Worm (Caenorhabditis elegans) whole organism, L4 larva: ENCODE data around the gene nspa-9.
A peak's percentile ranks its signal among the peaks of the same experiment; 100 is the strongest.

Experiments
- F10B5.3 ChIP-seq: sonication (generic microtip); optimal IDR thresholded peaks from 2 replicates; lab custom pipeline; 2016; ENCODE audit warnings: mild to moderate bottlenecking, missing genetic modification characterization, missing compliant biosample characterization
- F26F4.8 ChIP-seq: fragments of 200-800 bp; sonication (Bioruptor generic); conservative IDR thresholded peaks from 2 replicates; pipeline ENCODE4 v1.3.6; 2022; ENCODE audit warnings: missing genetic modification characterization, missing compliant biosample characterization
- F37D6.2 ChIP-seq: sonication (generic microtip); optimal IDR thresholded peaks from 2 replicates; lab custom pipeline; 2016; ENCODE audit warnings: mild to moderate bottlenecking, missing genetic modification characterization, missing compliant biosample characterization
- F49E8.2 ChIP-seq: sonication (generic microtip); optimal IDR thresholded peaks from 2 replicates; lab custom pipeline; 2016; ENCODE audit warnings: missing compliant biosample characterization, mild to moderate bottlenecking, missing genetic modification characterization, borderline replicate concordance
- ama-1 ChIP-seq: fragments of 150-350 bp; optimal IDR thresholded peaks from 2 replicates; lab custom pipeline; 2014; ENCODE audit warnings: inconsistent platforms, mixed read lengths
- ceh-82 ChIP-seq: sonication (generic microtip); optimal IDR thresholded peaks from 2 replicates; lab custom pipeline; 2017; ENCODE audit warnings: missing biosample characterization, missing genetic modification characterization
- ces-1 ChIP-seq: fragments of 150-350 bp; sonication (generic microtip); optimal IDR thresholded peaks from 4 replicates; lab custom pipeline; 2014; ENCODE audit warnings: missing biosample characterization, missing genetic modification reagents, missing genetic modification characterization
- cey-2 ChIP-seq: sonication (generic microtip); optimal IDR thresholded peaks from 3 replicates; lab custom pipeline; 2017; ENCODE audit warnings: missing genetic modification characterization, mild to moderate bottlenecking, missing compliant biosample characterization, antibody characterized with exemption, borderline replicate concordance; ENCODE audit not compliant: insufficient read depth
- ctbp-1 ChIP-seq: fragments of 200-800 bp; sonication (Bioruptor generic); IDR thresholded peaks from 2 replicates; pipeline ENCODE4 v1.3.6; 2022; ENCODE audit warnings: missing genetic modification reagents, missing genetic modification characterization, missing compliant biosample characterization
- daf-12 ChIP-seq: fragments of 150-350 bp; optimal IDR thresholded peaks from 2 replicates; lab custom pipeline; 2014; ENCODE audit warnings: missing biosample characterization, missing genetic modification reagents, missing genetic modification characterization
- daf-16 ChIP-seq, 3 experiments: sonication (generic microtip); optimal IDR thresholded peaks; 2 replicates each; lab custom pipeline; 2016 to 2017; ENCODE audit warnings: missing genetic modification characterization in 3 of 3, missing genetic modification reagents in 3 of 3, mild to moderate bottlenecking in 2 of 3, missing compliant biosample characterization in 2 of 3, missing biosample characterization in 1 of 3, moderate library complexity in 1 of 3
- dmd-6 ChIP-seq: fragments of 200-800 bp; sonication (Bioruptor generic); IDR thresholded peaks from 2 replicates; pipeline ENCODE4 v1.3.6; 2022; ENCODE audit warnings: missing genetic modification reagents, missing genetic modification characterization, missing compliant biosample characterization
- dmd-8 ChIP-seq: fragments of 200-800 bp; sonication (Bioruptor generic); IDR thresholded peaks from 2 replicates; pipeline ENCODE4 v1.3.6; 2022; ENCODE audit warnings: missing genetic modification characterization, missing compliant biosample characterization
- dpl-1 ChIP-seq: fragments of 150-350 bp; optimal IDR thresholded peaks from 2 replicates; lab custom pipeline; 2014; ENCODE audit warnings: missing biosample characterization, missing genetic modification reagents, missing genetic modification characterization
- dve-1 ChIP-seq: sonication (generic microtip); optimal IDR thresholded peaks from 2 replicates; lab custom pipeline; 2017; ENCODE audit warnings: antibody characterized with exemption, mild to moderate bottlenecking, missing genetic modification characterization, missing compliant biosample characterization; ENCODE audit not compliant: insufficient read depth
- egl-43 ChIP-seq: fragments of 200-800 bp; sonication (Bioruptor generic); IDR thresholded peaks from 2 replicates; pipeline ENCODE4 v1.3.6; 2022; ENCODE audit warnings: missing genetic modification reagents, missing genetic modification characterization, missing compliant biosample characterization
- hlh-11 ChIP-seq: fragments of 200-800 bp; sonication (Bioruptor generic); optimal IDR thresholded peaks from 2 replicates; lab custom pipeline; 2018; ENCODE audit warnings: mild to moderate bottlenecking, missing genetic modification characterization, missing compliant biosample characterization
- lin-13 ChIP-seq: fragments of 150-350 bp; optimal IDR thresholded peaks from 2 replicates; lab custom pipeline; 2014; ENCODE audit warnings: missing biosample characterization, missing genetic modification reagents, missing genetic modification characterization
- mdl-1 ChIP-seq, 2 experiments: fragments of 150-350 bp in 1 of 2; sonication (generic microtip) in 1 of 2; optimal IDR thresholded peaks; 2 replicates each; lab custom pipeline; 2014 to 2017; ENCODE audit warnings: missing biosample characterization in 2 of 2, missing genetic modification characterization in 2 of 2
- mep-1 ChIP-seq: fragments of 150-350 bp; sonication (generic microtip); optimal IDR thresholded peaks from 3 replicates; lab custom pipeline; 2014; ENCODE audit warnings: missing biosample characterization, missing genetic modification characterization
- mes-2 ChIP-seq: sonication (generic microtip); optimal IDR thresholded peaks from 2 replicates; lab custom pipeline; 2016; ENCODE audit warnings: missing genotype, mild to moderate bottlenecking, missing genetic modification characterization, missing compliant biosample characterization; ENCODE audit not compliant: poor library complexity, severe bottlenecking
- mxl-3 ChIP-seq: fragments of 200-800 bp; sonication (Bioruptor generic); optimal IDR thresholded peaks from 2 replicates; lab custom pipeline; 2018; ENCODE audit warnings: mild to moderate bottlenecking, missing genetic modification characterization, missing compliant biosample characterization
- nhr-25 ChIP-seq: sonication (generic microtip); optimal IDR thresholded peaks from 2 replicates; lab custom pipeline; 2017; ENCODE audit warnings: missing genetic modification characterization, mild to moderate bottlenecking, missing compliant biosample characterization, antibody characterized with exemption, moderate library complexity, borderline replicate concordance; ENCODE audit not compliant: insufficient read depth
- nhr-28 ChIP-seq: fragments of 150-350 bp; optimal IDR thresholded peaks from 2 replicates; lab custom pipeline; 2014; ENCODE audit warnings: missing biosample characterization, missing genetic modification characterization
- nhr-48 ChIP-seq: sonication (generic microtip); optimal IDR thresholded peaks from 2 replicates; lab custom pipeline; 2016; ENCODE audit warnings: mild to moderate bottlenecking, missing genetic modification characterization, missing compliant biosample characterization
- nhr-6 ChIP-seq: fragments of 150-350 bp; optimal IDR thresholded peaks from 2 replicates; lab custom pipeline; 2014; ENCODE audit warnings: missing biosample characterization, missing genetic modification characterization
- php-3 ChIP-seq: fragments of 200-800 bp; sonication (Bioruptor generic); IDR thresholded peaks from 2 replicates; pipeline ENCODE4 v1.3.6; 2022; ENCODE audit warnings: missing genetic modification reagents, missing genetic modification characterization, missing compliant biosample characterization
- pqm-1 ChIP-seq: sonication (generic microtip); optimal IDR thresholded peaks from 2 replicates; lab custom pipeline; 2017; ENCODE audit warnings: missing biosample characterization, missing genetic modification characterization
- rbr-2 ChIP-seq: sonication (generic microtip); optimal IDR thresholded peaks from 2 replicates; lab custom pipeline; 2016; ENCODE audit warnings: missing genotype, missing genetic modification characterization, missing compliant biosample characterization
- tra-1 ChIP-seq: fragments of 200-800 bp; sonication (Bioruptor generic); IDR thresholded peaks from 2 replicates; pipeline ENCODE4 v1.3.6; 2022; ENCODE audit warnings: missing genetic modification reagents, missing genetic modification characterization, missing compliant biosample characterization
- unc-62 ChIP-seq, 3 experiments: fragments of 150-350 bp in 1 of 3; sonication (generic microtip); optimal IDR thresholded peaks in 2 of 3; peaks in 1 of 3; 1 replicate in 1 of 3; 2 replicates in 2 of 3; lab custom pipeline; 2014 to 2017; ENCODE audit warnings: missing biosample characterization in 3 of 3, missing genetic modification characterization in 3 of 3, missing genetic modification reagents in 3 of 3, missing genotype in 1 of 3
- vab-7 ChIP-seq: fragments of 200-800 bp; sonication (Bioruptor generic); IDR thresholded peaks from 2 replicates; pipeline ENCODE4 v1.3.6; 2022; ENCODE audit warnings: missing genetic modification reagents, missing genetic modification characterization, missing compliant biosample characterization

The nspa-9 gene

DNA sequence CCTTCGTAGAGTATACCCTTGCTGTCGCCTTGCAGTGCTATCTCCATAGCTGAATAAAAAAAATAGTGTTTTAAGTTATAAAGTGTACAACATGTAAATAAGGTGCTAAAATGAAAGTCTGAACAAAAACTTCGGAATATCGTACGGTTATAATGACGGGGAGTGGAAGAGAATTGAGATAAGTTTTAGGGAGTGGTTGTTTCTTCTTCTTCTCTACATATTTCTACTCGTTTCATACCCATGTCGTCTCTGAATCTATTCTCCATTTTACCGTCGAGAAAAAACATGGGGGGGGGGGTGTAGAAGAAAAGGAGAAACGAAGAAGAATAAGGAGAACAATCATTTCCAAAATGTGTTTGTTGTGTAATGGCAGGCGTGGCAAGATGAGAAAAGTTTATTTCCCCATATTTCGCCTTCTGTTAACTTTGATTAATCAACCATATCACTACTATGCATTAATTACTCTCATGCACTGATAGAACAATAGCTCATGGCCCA, 22.3 kb upstream of the nspa-9 start, which contains the start of gene C44C10.9:
TSS of gene C44C10.9 (minus strand) at position 51 of the 498 bp plus-strand sequence.
- peak; percentile 28 for TF ChIP-seq dve-1 (tag; lab: Kevin White, UChicago)
- TF ChIP-seq mxl-3 (GFP tag; lab: Kevin White, UChicago) = peak; percentile 5
- TF ChIP-seq dmd-8 (GFP tag; lab: Robert Waterston, UW) = no peak
- TF ChIP-seq, all 104 proteins: peak for 2

DNA sequence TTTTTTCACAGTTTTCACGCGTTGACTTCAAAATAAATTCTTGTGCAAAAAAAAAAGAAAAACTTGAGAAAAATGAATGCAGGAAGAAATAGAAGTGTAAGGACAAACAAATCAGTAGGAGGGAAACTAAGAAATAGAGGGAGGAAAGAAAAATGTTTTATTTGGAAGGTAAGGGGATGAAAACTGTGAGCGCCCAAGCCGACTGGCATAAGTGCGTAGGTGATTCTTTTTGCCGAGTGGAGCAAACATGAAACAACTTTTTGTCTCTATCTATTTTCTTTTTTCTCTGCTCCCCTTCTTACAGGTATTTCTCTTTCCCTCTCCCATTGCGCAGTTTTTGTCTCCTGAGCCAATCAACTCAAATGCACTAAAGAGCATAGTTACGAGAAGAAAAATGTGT, 20.1 kb upstream of the nspa-9 start:
- no peak for TF ChIP-seq mes-2
- no peak for TF ChIP-seq vab-7 (GFP tag; lab: Robert Waterston, UW)
- TF ChIP-seq ceh-82 (tag; lab: Kevin White, UChicago) = no peak
- no peak for TF ChIP-seq php-3 (GFP tag; lab: Robert Waterston, UW)
- no peak for TF ChIP-seq dmd-6 (GFP tag; lab: Robert Waterston, UW)
- no peak for TF ChIP-seq daf-16 (GFP tag; optimal IDR thresholded peaks at IDR 0.05; lab: Kevin White, UChicago)
- TF ChIP-seq daf-16 (tag; optimal IDR thresholded peaks at IDR 0.05; lab: Kevin White, UChicago) = no peak

DNA sequence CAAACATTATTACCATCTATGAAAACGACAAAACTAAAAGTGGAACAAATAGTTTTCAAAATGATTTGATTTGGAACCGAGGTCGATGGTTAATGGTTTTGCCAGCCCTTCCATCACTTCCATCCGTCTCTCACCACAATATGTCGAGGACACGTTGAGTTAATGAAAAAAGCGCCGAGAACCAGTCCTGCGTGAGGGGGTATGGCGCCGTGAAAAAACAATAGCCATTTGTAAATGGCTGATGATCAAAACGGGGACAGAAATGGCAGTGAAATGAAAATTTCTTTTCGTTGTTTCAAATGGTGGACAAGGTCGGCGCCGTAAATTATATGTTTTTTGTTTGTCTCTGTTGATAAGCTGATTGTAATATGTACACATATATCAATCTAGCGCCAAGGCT, 18.8 kb upstream of the nspa-9 start:
- TF ChIP-seq cey-2 (tag; lab: Kevin White, UChicago) = peak; percentile 39
- peak; percentile 6 for TF ChIP-seq dve-1 (tag; lab: Kevin White, UChicago)
- TF ChIP-seq hlh-11 (tag; lab: Kevin White, UChicago) = peak; percentile 38
- TF ChIP-seq nhr-6 (tag; lab: Kevin White, UChicago) = no peak
- TF ChIP-seq nhr-28 (tag; lab: Kevin White, UChicago) = peak; percentile 11
- peak; percentile 65 for TF ChIP-seq mxl-3 (GFP tag; lab: Kevin White, UChicago)
- TF ChIP-seq ama-1 (lab: Kevin White, UChicago) = no peak
- TF ChIP-seq daf-12 (tag; lab: Kevin White, UChicago) = no peak
- 0 out of 2 replicates have a peak, but pooled peaks have one; percentile 27 for TF ChIP-seq tra-1 (GFP tag; lab: Robert Waterston, UW)
- TF ChIP-seq dmd-6 (GFP tag; lab: Robert Waterston, UW) = no peak
- no peak for TF ChIP-seq rbr-2
- TF ChIP-seq dpl-1 = no peak
- TF ChIP-seq F10B5.3 (tag; lab: Kevin White, UChicago) = no peak
- TF ChIP-seq daf-16 (GFP tag; optimal IDR thresholded peaks at IDR 0.05; lab: Kevin White, UChicago) = no peak
- peak; percentile 23 for TF ChIP-seq daf-16 (tag; optimal IDR thresholded peaks at IDR 0.05; lab: Kevin White, UChicago)
- peak; percentile 55 for TF ChIP-seq nhr-25 (tag; lab: Kevin White, UChicago)
- TF ChIP-seq F26F4.8 = no peak
- TF ChIP-seq lin-13 (GFP tag; lab: Kevin White, UChicago) = no peak

DNA sequence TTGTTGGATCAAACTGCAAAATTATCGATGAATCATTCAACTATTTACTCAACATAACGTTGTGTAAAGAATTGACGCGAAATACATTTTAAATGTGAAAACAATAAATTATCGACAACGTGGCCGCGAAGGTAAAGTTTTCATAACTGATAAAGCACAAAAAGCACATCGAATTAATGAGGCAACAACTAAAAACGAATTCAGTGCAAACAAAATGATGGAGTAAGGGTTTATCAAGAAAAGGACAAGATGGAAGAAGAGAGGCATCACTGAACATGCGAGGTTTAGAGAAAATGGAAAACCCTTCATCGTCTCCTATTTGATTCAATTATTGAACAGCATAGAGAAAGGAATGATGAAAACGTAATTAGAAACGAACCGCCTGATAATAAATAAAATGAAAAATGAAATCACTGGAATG, 15.1 kb upstream of the nspa-9 start, which contains the start of gene D1053.4:
TSS of gene D1053.4 (minus strand) at position 20 of the 421 bp plus-strand sequence.
- TF ChIP-seq egl-43 (no peak), F37D6.2 (tag; lab: Kevin White, UChicago) (no peak), F49E8.2 (tag; lab: Kevin White, UChicago) (no peak), hlh-11 (tag; lab: Kevin White, UChicago) (peak; percentile 61), mxl-3 (GFP tag; lab: Kevin White, UChicago) (peak; percentile 12), ctbp-1 (no peak), mdl-1 (tag; optimal IDR thresholded peaks at IDR 0.05; lab: Kevin White, UChicago) (peak in 1 of 2 experiments; percentile 69), php-3 (GFP tag; lab: Robert Waterston, UW) (0 out of 2 replicates have a peak, but pooled peaks have one; percentile 44), unc-62 (GFP tag; optimal IDR thresholded peaks at IDR 0.05 in 1 of 2; lab: Kevin White, UChicago) (peak in 1 of 2 experiments; percentile 21), unc-62 (tag; optimal IDR thresholded peaks at IDR 0.05; lab: Kevin White, UChicago) (no peak), pqm-1 (tag; lab: Kevin White, UChicago) (peak; percentile 69), nhr-25 (tag; lab: Kevin White, UChicago) (no peak), nhr-28 (tag; lab: Kevin White, UChicago) (peak; percentile 90), dve-1 (tag; lab: Kevin White, UChicago) (peak; percentile 54), mep-1 (tag; lab: Kevin White, UChicago) (peak; percentile 55), daf-16 (GFP tag; optimal IDR thresholded peaks at IDR 0.05; lab: Kevin White, UChicago) (no peak), daf-16 (tag; optimal IDR thresholded peaks at IDR 0.05; lab: Kevin White, UChicago) (peak; percentile 98), ces-1 (GFP tag; lab: Kevin White, UChicago) (peak; percentile 69), nhr-48 (tag; lab: Kevin White, UChicago) (no peak)
